Fruit fly (Drosophila melanogaster) S2 (cell line): ENCODE measurements around the gene Sarm.

Source experiments
- CG8478 ChIP-seq: fragments of >200 bp; optimal IDR thresholded peaks from 2 replicates; lab custom pipeline; 2018
- CTCF ChIP-seq, 2 experiments: fragments of >200 bp; optimal IDR thresholded peaks; 2 replicates each; lab custom pipeline; 2018

The Sarm gene

DNA sequence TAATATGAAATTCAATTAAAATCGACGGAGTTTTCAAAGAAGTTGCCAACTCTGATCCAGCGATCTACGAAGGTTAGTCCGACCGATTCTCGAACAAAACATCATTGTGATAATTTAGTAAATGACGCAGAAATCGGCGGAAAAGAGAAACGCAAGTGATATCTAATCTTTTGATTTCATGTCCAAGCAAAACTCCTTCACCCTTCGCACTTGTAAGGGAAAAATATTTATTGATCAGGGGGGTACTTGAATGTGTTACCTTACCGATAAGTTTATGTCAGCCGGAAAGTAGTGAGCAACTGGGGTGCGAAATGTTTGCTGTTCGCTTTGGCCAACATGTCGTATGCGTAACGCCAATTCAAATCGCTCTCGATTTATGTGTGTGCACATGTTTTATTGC, 33.4 kb downstream of the Sarm start:
- TF ChIP-seq CG8478 (lab: Kevin White, UChicago) = no peak
- no peak for TF ChIP-seq CTCF (optimal IDR thresholded peaks at IDR 0.05; lab: Kevin White, UChicago)

dm6 chr3L:8108201-8108600, 44.5 kb downstream of the Sarm start:
- TF ChIP-seq CG8478 (lab: Kevin White, UChicago) (no peak), CTCF (optimal IDR thresholded peaks at IDR 0.05; lab: Kevin White, UChicago) (no peak)

dm6 chr3L:8108886-8109285, 45.2 kb downstream of the Sarm start, which contains the start of gene fan:
TSS of gene fan (plus strand) at chr3L:8109132.
- TF ChIP-seq CTCF (optimal IDR thresholded peaks at IDR 0.05; lab: Kevin White, UChicago) (no peak), CG8478 (lab: Kevin White, UChicago) (no peak)

- no peak for TF ChIP-seq CTCF (optimal IDR thresholded peaks at IDR 0.05; lab: Kevin White, UChicago)
- no peak for TF ChIP-seq CG8478 (lab: Kevin White, UChicago)
Observed at dm6 chr3L:8110171-8110570, 46.5 kb downstream of the Sarm start, which contains the start of gene Nulp1. TSS of gene Nulp1 (plus strand) at chr3L:8110368.

DNA sequence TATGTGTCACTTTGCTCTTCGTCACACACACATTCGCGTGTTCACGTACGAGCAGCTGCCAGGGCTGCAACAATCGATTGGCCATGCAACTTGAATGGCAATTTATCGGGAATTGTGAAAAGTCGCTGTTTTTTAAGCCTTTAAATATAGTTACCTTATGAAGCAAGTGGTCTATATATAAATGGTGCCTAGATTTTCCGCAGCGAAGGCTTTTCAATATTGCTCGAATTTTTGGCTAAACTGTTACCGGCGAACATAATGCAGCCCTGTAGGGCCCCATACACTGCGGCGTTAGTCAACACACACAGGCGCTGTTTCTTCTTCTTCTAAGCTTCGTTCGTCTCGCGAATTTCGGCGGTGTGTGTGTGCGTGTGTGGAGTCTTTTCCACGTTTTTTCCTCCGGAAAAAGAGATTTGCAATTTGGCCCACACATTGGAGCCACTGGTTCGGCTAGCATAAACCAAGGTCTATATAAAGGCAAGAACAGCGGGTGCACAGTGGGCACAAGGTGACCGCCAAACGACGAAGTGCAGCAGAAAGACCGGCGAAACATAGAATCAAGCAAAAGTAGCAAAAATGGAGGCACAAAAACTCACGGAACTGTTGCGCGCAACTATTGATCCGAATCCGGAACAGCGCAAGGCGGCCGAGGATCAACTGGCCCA, 52.3 kb downstream of the Sarm start, which contains the start of the genes Arp3 and msk:
Arp3 (minus strand) TSS at position 39 of the 665 bp plus-strand sequence.
msk (plus strand) TSS at position 316 of the 665 bp plus-strand sequence.
- TF ChIP-seq CG8478 (lab: Kevin White, UChicago) (no peak), CTCF (optimal IDR thresholded peaks at IDR 0.05; lab: Kevin White, UChicago) (peak in 1 of 2 experiments; percentile 16)

DNA sequence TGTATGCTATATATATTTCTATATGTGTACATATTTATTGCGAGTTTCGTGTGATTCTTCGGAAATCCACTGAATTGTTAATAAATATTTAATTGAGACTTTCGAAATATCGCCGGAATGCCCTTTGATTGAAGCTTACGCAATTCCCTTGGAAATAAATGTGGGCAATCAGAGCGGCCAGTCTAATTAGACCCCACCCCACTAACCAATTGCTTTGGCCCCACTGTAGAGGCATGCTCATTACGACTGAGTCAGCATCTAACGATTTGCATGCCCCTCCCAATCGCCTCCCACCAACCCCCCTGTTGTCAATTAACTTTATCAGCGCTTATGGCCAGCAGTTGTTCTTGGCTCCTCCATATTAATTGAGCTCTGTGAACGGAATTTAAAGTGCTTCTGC, 53.1 kb downstream of the Sarm start:
- TF ChIP-seq CG8478 (lab: Kevin White, UChicago) (no peak), CTCF (optimal IDR thresholded peaks at IDR 0.05; lab: Kevin White, UChicago) (no peak)

dm6 chr3L:8121590-8121989, 57.9 kb downstream of the Sarm start, which contains the start of gene ldbr:
TSS of gene ldbr (plus strand) at chr3L:8121827.
- TF ChIP-seq CTCF (optimal IDR thresholded peaks at IDR 0.05; lab: Kevin White, UChicago) = no peak
- no peak for TF ChIP-seq CG8478 (lab: Kevin White, UChicago)

DNA sequence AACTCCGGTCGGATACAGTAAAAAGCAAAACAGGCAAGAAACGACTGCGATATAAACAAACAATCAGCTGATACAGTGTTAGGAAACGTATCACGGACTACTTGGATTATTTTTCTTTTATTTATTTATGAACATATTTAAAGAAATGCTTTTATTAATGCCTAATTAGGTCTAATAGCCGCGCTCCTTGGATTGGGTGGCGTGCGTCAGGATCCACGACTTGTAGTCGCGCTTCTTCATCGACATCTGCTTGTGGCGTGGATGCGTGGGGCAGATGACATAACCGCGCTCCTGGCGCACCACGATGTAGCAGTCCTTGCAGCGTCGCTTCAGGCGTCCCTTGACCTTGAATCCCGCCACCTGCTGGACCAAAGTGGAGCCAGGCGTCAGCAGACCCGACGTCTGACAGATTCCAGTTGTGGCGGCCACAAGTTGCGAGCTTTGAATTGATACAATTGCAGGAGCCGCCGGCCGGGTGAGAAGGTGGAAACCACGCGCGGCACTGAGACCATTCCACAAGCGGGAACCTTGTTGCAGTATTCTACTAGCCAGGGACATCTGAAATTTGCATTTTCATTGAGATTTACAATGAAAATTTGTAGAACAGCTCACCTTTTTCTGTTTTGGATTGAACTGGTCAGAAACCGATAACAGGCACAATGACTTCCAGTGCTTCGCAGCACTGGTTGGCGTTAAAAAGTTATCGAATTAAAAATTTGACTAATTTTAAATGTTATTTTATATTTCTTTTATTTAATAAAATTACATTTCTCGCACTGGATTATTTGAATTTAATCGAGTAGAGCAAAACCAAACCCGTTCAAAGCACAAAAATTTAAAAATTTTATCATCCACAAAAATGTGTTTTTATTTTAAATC, 61.0 kb downstream of the Sarm start, which contains the start of the genes CG7550 and mRpL36:
CG7550 (minus strand) TSS at position 51 of the 879 bp plus-strand sequence.
mRpL36 (minus strand) TSS at position 652 of the 879 bp plus-strand sequence.
- TF ChIP-seq CG8478 (lab: Kevin White, UChicago) (no peak), CTCF (optimal IDR thresholded peaks at IDR 0.05; lab: Kevin White, UChicago) (no peak)

dm6 chr3L:8127712-8128210, 64.1 kb downstream of the Sarm start, which contains the start of the genes Cds and Uba2:
TSS of gene Cds (plus strand) at chr3L:8127762.
TSS of gene Uba2 (minus strand) at chr3L:8127818.
- no peak for TF ChIP-seq CTCF (optimal IDR thresholded peaks at IDR 0.05; lab: Kevin White, UChicago)
- TF ChIP-seq CG8478 (lab: Kevin White, UChicago) = no peak

dm6 chr3L:8128396-8129050, 64.8 kb downstream of the Sarm start:
- TF ChIP-seq CG8478 (lab: Kevin White, UChicago) = no peak
- no peak for TF ChIP-seq CTCF (optimal IDR thresholded peaks at IDR 0.05; lab: Kevin White, UChicago)

DNA sequence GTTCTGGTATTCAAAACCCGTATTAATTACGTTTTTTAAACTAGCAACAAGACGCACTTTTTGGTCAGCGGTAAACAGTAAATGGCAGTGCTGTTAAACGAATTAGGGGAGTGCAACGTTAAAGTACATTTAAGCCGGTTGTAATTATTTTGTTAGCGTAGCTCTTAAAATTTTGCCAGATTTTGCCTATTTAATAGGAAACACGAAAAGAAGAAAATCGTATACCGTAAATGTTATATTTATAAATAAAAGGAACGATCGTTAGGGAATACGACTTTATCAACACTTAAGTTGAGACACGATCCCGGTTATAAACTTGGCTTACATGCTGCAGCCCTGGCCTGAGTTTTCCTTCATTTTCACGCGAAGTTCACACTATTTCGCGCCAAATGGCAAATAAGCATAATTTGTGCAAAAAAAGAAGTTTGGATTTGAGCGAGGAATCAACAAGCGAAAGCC, 73.8 kb downstream of the Sarm start, which contains the start of the genes Setx and mus301:
Setx (minus strand) TSS at position 51 of the 459 bp plus-strand sequence.
mus301 (plus strand) TSS at position 361 of the 459 bp plus-strand sequence.
- no peak for TF ChIP-seq CG8478 (lab: Kevin White, UChicago)
- TF ChIP-seq CTCF (optimal IDR thresholded peaks at IDR 0.05; lab: Kevin White, UChicago) = peak in 1 of 2 experiments; percentile 24

DNA sequence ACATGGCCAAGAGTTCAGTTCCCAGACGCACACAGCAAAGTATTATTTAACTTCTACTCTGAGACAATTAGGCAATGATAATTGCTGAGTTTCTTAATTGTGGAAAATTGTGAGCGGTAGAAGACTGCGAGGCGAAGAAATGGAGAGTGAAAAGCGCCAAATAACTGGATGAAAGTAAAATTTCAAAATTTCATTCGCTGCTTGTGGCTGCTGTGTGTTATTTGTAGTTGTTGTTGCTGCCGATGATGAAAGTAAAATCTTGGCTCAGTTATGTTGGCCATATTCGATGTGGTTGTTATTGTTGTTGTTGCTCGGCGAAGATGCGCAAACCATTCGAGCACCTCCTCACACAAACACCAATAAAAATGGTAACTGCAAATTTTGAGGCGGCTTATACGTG, 86.6 kb downstream of the Sarm start:
- no peak for TF ChIP-seq CG8478 (lab: Kevin White, UChicago)
- no peak for TF ChIP-seq CTCF (optimal IDR thresholded peaks at IDR 0.05; lab: Kevin White, UChicago)

dm6 chr3L:8150812-8151211, 87.1 kb downstream of the Sarm start:
- no peak for TF ChIP-seq CG8478 (lab: Kevin White, UChicago)
- TF ChIP-seq CTCF (optimal IDR thresholded peaks at IDR 0.05; lab: Kevin White, UChicago) = no peak
